Worm (Caenorhabditis elegans) whole organism, late embryonic: ENCODE data around the gene ccch-1.

Source experiments
- ceh-19 ChIP-seq: fragments of 200-800 bp; sonication (Bioruptor generic); optimal IDR thresholded peaks from 2 replicates; lab custom pipeline; 2018; ENCODE audit warnings: mild to moderate bottlenecking, missing genetic modification characterization, missing compliant biosample characterization
- ceh-30 ChIP-seq: fragments of 150-350 bp; optimal IDR thresholded peaks from 2 replicates; lab custom pipeline; 2014; ENCODE audit warnings: missing biosample characterization, missing genetic modification characterization
- ceh-48 ChIP-seq: sonication (generic microtip); optimal IDR thresholded peaks from 2 replicates; lab custom pipeline; 2016; ENCODE audit warnings: missing genetic modification characterization, inconsistent platforms, missing compliant biosample characterization
- dve-1 ChIP-seq: sonication (generic microtip); optimal IDR thresholded peaks from 2 replicates; lab custom pipeline; 2017; ENCODE audit warnings: antibody characterized with exemption, mild to moderate bottlenecking, missing genetic modification characterization, missing compliant biosample characterization
- elt-2 ChIP-seq: sonication (generic microtip); optimal IDR thresholded peaks from 2 replicates; lab custom pipeline; 2016; ENCODE audit warnings: missing genetic modification reagents, missing genetic modification characterization, missing compliant biosample characterization
- fkh-6 ChIP-seq: sonication (generic microtip); optimal IDR thresholded peaks from 2 replicates; lab custom pipeline; 2016; ENCODE audit warnings: missing genetic modification characterization, missing compliant biosample characterization
- hlh-8 ChIP-seq: sonication (generic microtip); optimal IDR thresholded peaks from 2 replicates; lab custom pipeline; 2016; ENCODE audit warnings: missing genotype, missing genetic modification characterization, missing compliant biosample characterization
- nfya-1 ChIP-seq: sonication (generic microtip); optimal IDR thresholded peaks from 2 replicates; lab custom pipeline; 2017; ENCODE audit warnings: missing genetic modification characterization, mild to moderate bottlenecking, missing compliant biosample characterization, antibody characterized with exemption, moderate library complexity
- nhr-11 ChIP-seq: fragments of 150-350 bp; optimal IDR thresholded peaks from 2 replicates; lab custom pipeline; 2014; ENCODE audit warnings: missing biosample characterization, missing genetic modification characterization
- sox-4 ChIP-seq: sonication (generic microtip); optimal IDR thresholded peaks from 2 replicates; lab custom pipeline; 2017; ENCODE audit warnings: mild to moderate bottlenecking, missing genetic modification characterization, inconsistent platforms, missing compliant biosample characterization
- unc-42 ChIP-seq: sonication (generic microtip); optimal IDR thresholded peaks from 2 replicates; lab custom pipeline; 2016; ENCODE audit warnings: missing genotype, missing genetic modification characterization, missing compliant biosample characterization

ce11 chrV:11552379-11552778 lies 24.7 kb downstream of the ccch-1 start, which contains the start of gene srx-85:
- no peak for TF ChIP-seq ceh-48
- TF ChIP-seq nhr-11 (tag; lab: Kevin White, UChicago): no peak
- TF ChIP-seq dve-1: no peak
- no peak for TF ChIP-seq nfya-1
- no peak for TF ChIP-seq ceh-19 (GFP tag; lab: Kevin White, UChicago)
- TF ChIP-seq ceh-30: no peak
- TF ChIP-seq elt-2 (tag; lab: Kevin White, UChicago): no peak
- no peak for TF ChIP-seq fkh-6 (tag; lab: Kevin White, UChicago)
- no peak for TF ChIP-seq unc-42 (tag; lab: Kevin White, UChicago)
- no peak for TF ChIP-seq sox-4 (tag; lab: Kevin White, UChicago)
- no peak for TF ChIP-seq hlh-8 (tag; lab: Kevin White, UChicago)
